Worm (Caenorhabditis elegans): Measurements from ENCODE around the gene M70.2.
"Not testable (repeated sequence)": the region's sequence is repeated elsewhere in the genome, so short reads cannot be mapped to it uniquely, and the experiment has no call there.

DNA sequence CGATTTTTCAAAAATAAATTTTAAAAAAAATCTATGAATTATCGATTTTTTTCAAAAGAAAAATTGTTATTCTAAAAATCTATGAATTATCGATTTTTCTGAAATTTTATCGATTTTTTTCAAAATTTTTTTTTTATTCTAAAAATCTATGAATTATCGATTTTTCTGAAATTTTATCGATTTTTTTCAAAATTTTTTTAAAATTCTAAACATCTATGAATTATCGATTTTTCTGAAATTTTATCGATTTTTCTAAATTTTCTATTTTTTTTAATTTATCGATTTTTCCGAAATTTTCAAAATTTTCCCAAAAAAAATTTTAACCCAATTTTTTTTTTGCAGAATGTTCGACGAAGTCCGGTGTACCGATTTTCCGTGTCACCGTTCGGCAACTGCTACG, 9.6 kb upstream of the M70.2 start:
- not testable (repeated sequence) for TF ChIP-seq ztf-29, ztf-23 (GFP tag; IDR thresholded peaks at IDR 0.05)
